Fruit fly (Drosophila melanogaster) whole organism, adult: ENCODE data around the gene aurA.

ENCODE experiments used
- CG14711 ChIP-seq: fragments of 200-800 bp; sonication (Bioruptor generic); optimal IDR thresholded peaks from 2 replicates; lab custom pipeline; 2018; ENCODE audit warnings: missing biosample characterization, mild to moderate bottlenecking, missing genetic modification characterization, moderate library complexity
- CG7045 ChIP-seq: fragments of 200-800 bp; sonication (Bioruptor generic); optimal IDR thresholded peaks from 2 replicates; lab custom pipeline; 2017; ENCODE audit warnings: missing biosample characterization, mild to moderate bottlenecking, missing genetic modification characterization
- bab1 ChIP-seq: fragments of 200-800 bp; sonication (Bioruptor generic); optimal IDR thresholded peaks from 3 replicates; lab custom pipeline; 2019; ENCODE audit warnings: missing biosample characterization, mild to moderate bottlenecking, missing genetic modification characterization, moderate library complexity
- cic ChIP-seq: fragments of 200-800 bp; sonication (Bioruptor generic); optimal IDR thresholded peaks from 2 replicates; lab custom pipeline; 2017; ENCODE audit warnings: missing biosample characterization, mild to moderate bottlenecking, missing genetic modification characterization, moderate library complexity
- toe ChIP-seq: fragments of 200-800 bp; sonication (Bioruptor generic); optimal IDR thresholded peaks from 2 replicates; lab custom pipeline; 2016; ENCODE audit warnings: missing biosample characterization, missing genetic modification characterization

DNA sequence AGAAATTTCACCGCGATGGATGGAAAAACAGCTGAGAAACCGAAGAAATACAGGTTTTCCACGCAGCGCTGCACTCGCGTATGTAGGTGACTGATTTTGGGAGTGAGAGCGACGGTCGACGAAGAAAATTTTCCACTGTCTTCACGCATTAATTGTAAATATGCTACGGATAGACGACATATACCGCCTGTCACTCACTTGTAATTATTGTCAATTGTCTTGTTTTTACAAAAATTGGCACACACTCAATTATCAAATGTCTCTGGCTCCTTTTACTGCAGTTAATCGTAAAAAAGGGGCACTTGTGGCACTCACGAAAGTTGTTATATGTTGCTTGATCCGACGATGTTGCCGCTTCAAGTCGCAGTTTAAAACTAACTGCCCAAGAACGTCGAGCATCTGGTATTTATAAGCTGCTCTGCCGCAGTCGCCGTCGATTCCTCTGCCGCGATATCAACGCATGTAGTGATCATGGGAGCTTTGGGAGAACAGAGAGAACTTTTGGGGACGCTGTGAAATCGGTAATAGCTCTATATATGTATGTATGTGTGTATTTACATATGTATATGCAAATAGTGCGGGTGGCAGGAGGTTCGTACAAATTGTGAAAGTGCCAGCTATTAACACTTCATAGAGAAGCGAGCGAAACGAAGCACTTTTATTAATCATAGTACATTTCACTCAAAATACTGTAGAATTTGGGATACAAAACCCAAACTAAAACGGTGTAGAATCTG lies 30.2 kb downstream of the aurA start, which contains the start of gene mfas:
- TF ChIP-seq CG7045 (GFP tag; lab: Kevin White, UChicago) (no peak), CG14711 (tag; lab: Kevin White, UChicago) (no peak), toe (GFP tag; lab: Kevin White, UChicago) (no peak), cic (GFP tag; lab: Kevin White, UChicago) (no peak), bab1 (GFP tag; lab: Kevin White, UChicago) (no peak)
